Worm (Caenorhabditis elegans): ENCODE data around the gene K03B4.9.
"Not testable (repeated sequence)": the region's sequence is repeated elsewhere in the genome, so short reads cannot be mapped to it uniquely, and the experiment has no call there.

The K03B4.9 gene

DNA sequence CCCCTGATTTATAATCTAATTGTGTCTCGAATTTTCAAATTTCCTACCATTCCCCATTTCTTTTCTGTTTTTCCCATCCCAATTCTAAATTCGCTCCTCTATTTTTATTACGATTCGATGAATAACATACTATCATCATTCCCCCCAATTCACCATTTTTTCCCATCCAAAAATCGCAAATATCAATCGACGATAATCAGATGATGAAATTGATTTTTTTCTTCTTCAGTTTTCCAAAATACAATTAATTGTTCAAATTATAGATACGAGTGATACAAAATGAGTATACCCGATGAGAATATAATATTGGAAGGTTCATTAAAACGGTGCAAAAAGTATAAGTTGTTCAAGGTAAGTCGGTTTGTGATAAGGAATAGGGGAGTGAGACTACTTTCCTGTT lies 29.7 kb downstream of the K03B4.9 start, which contains the start of gene soc-1:
Gene soc-1, plus strand, starts transcription at position 262 of the 400 bp plus-strand sequence.
- no peak for TF ChIP-seq nhr-237 (tag; optimal IDR thresholded peaks at IDR 0.05)
- peak; percentile 76 for TF ChIP-seq ztf-7 (tag; optimal IDR thresholded peaks at IDR 0.05)
- TF ChIP-seq dve-1 (tag; optimal IDR thresholded peaks at IDR 0.05; ENCODE audit: insufficient read depth) = peak; percentile 8

DNA sequence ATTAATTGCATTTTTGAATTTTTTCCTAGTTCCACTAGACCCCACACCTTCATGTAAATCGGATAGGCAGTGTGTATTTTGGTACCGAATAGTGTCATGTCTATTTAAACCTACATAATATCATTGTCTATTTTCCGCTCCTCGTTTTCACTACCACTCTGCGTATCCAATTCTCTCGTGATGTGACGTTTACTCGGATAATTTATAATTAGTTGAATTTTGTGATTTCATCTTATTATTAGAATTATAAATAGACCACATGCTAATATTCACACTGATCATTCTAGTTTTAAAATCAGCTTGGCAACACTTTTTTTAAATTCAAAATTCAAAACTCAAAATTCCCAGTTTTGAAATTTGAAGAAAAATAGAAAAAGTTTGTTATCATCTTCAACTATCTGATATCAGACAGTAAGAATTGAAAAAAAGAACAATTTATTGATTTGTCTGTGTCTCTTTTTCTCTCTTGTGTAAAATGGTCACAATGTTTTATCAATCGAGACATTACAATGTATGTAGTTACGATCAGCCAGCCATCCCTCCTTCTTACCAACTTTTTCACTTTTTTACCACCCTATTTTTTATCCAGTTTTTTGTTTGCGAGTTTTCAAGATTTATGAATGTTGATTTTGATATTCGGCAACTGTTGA lies 31.8 kb downstream of the K03B4.9 start:
- peak; percentile 14 for TF ChIP-seq hlh-11 (tag; optimal IDR thresholded peaks at IDR 0.05)
- TF ChIP-seq pqm-1 (tag; optimal IDR thresholded peaks at IDR 0.05) = peak; percentile 49
- TF ChIP-seq daf-16 (GFP tag; optimal IDR thresholded peaks at IDR 0.05) = no peak
- peak; percentile 69 for TF ChIP-seq daf-16 (tag; optimal IDR thresholded peaks at IDR 0.05)
- TF ChIP-seq nhr-28 (tag; optimal IDR thresholded peaks at IDR 0.05) = peak; percentile 63
- TF ChIP-seq hlh-30 (tag; optimal IDR thresholded peaks at IDR 0.05; ENCODE audit: insufficient read depth) = peak; percentile 58
- TF ChIP-seq mxl-2 (GFP tag; conservative IDR thresholded peaks at IDR 0.05) = no peak
- peak; percentile 64 for TF ChIP-seq dve-1 (tag; optimal IDR thresholded peaks at IDR 0.05; ENCODE audit: insufficient read depth)
- TF ChIP-seq mep-1 (tag; optimal IDR thresholded peaks at IDR 0.05) = peak; percentile 23
- no peak for TF ChIP-seq fos-1 (tag; optimal IDR thresholded peaks at IDR 0.05)
- TF ChIP-seq dmd-8 (GFP tag; IDR thresholded peaks at IDR 0.05) = no peak

DNA sequence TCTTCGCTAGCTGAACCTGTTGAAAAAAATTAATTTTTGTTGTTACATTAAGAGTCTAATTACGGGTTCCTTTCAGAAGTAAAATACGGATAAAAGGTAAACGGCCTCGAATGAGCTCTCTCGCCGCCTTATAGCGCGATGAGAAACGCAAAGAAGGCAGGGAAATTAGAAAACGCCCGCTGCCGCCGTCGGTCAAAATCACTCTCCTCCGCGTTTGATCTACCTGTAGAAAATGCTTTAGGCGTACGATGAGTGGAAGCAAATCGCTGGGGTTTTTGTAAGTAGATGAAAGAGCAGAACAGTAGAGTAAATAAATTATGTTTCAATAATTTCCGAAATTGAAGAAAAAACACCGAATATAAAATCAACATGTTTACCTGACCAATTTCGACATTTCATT lies 35.2 kb downstream of the K03B4.9 start:
- TF ChIP-seq duxl-1 (tag; optimal IDR thresholded peaks at IDR 0.05; ENCODE audit: poor library complexity) (no peak), zip-11 (GFP tag; IDR thresholded peaks at IDR 0.05) (no peak), unc-130 (GFP tag; optimal IDR thresholded peaks at IDR 0.05) (no peak), ceh-20 (GFP tag; IDR thresholded peaks at IDR 0.05) (no peak), pha-4 (GFP tag; IDR thresholded peaks at IDR 0.05) (no peak), pha-4 (tag; optimal IDR thresholded peaks at IDR 0.05) (no peak), tra-1 (GFP tag; IDR thresholded peaks at IDR 0.05) (no peak), T26A8.4 (GFP tag; IDR thresholded peaks at IDR 0.05) (no peak), dmd-6 (GFP tag; IDR thresholded peaks at IDR 0.05) (no peak), mdl-1 (tag; optimal IDR thresholded peaks at IDR 0.05) (no peak), Y75B8A.6 (GFP tag; IDR thresholded peaks at IDR 0.05) (no peak), lsy-2 (tag; optimal IDR thresholded peaks at IDR 0.05) (no peak), php-3 (GFP tag; IDR thresholded peaks at IDR 0.05) (no peak)

DNA sequence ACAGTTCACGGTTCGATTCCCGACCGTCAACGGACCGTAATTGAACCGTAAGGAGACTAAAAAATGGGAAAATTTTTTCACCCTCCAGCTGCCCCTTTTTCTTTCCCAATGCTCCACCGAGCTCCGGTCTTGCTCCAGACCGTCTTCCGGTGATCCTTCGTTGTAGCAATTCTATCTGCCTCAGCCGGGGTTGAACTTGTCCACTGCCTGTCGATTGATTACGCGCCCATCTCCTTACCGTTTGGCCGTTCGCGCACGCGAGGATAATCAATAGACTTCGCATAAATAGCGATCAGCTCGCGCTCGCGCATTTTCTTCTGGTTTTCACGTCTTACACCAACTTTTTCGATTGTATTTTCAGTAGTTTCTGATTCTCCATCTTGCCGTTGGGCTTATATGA lies 39.6 kb downstream of the K03B4.9 start:
- TF ChIP-seq Y105C5A.15 (GFP tag; IDR thresholded peaks at IDR 0.05) (peak; percentile 83; the same call in 1 of the 2 replicates), nhr-41 (GFP tag; IDR thresholded peaks at IDR 0.05) (peak; percentile 64; the same call in 1 of the 2 replicates), T26A8.4 (GFP tag; IDR thresholded peaks at IDR 0.05) (0 out of 2 replicates have a peak, but pooled peaks have one; percentile 22), F44E2.7 (GFP tag; IDR thresholded peaks at IDR 0.05) (peak; percentile 87; the same call in 1 of the 2 replicates), set-16 (GFP tag; IDR thresholded peaks at IDR 0.05) (peak; percentile 58), ctbp-1 (GFP tag; IDR thresholded peaks at IDR 0.05) (0 out of 2 replicates have a peak, but pooled peaks have one; percentile 42), D1046.2 (GFP tag; IDR thresholded peaks at IDR 0.05) (0 out of 2 replicates have a peak, but pooled peaks have one; percentile 29), lin-38 (GFP tag; IDR thresholded peaks at IDR 0.05) (peak; percentile 77), Y75B8A.6 (GFP tag; IDR thresholded peaks at IDR 0.05) (0 out of 2 replicates have a peak, but pooled peaks have one; percentile 32), daf-8 (GFP tag; IDR thresholded peaks at IDR 0.05) (0 out of 2 replicates have a peak, but pooled peaks have one; percentile 29), mdt-29 (GFP tag; IDR thresholded peaks at IDR 0.05) (0 out of 2 replicates have a peak, but pooled peaks have one; percentile 28), dmd-6 (GFP tag; IDR thresholded peaks at IDR 0.05) (0 out of 2 replicates have a peak, but pooled peaks have one; percentile 16), egl-43 (GFP tag; IDR thresholded peaks at IDR 0.05) (peak; percentile 95), F26F4.8 (GFP tag; conservative IDR thresholded peaks at IDR 0.05) (peak; percentile 90; the same call in 1 of the 2 replicates), zfp-3 (GFP tag; conservative IDR thresholded peaks at IDR 0.05) (0 out of 2 replicates have a peak, but pooled peaks have one; percentile 21), tra-1 (GFP tag; IDR thresholded peaks at IDR 0.05) (0 out of 2 replicates have a peak, but pooled peaks have one; percentile 51), vab-7 (GFP tag; IDR thresholded peaks at IDR 0.05) (peak; percentile 79), dmd-9 (GFP tag; IDR thresholded peaks at IDR 0.05) (0 out of 2 replicates have a peak, but pooled peaks have one; percentile 5), saeg-2 (GFP tag; IDR thresholded peaks at IDR 0.05) (peak; percentile 55; the same call in 1 of the 2 replicates), lim-7 (GFP tag; IDR thresholded peaks at IDR 0.05) (peak; percentile 80), pha-4 (GFP tag; IDR thresholded peaks at IDR 0.05) (peak; percentile 79), snpc-1.2 (GFP tag; IDR thresholded peaks at IDR 0.05) (peak; percentile 82), ZK337.2 (GFP tag; IDR thresholded peaks at IDR 0.05) (peak; percentile 64; the same call in 1 of the 2 replicates)
- TF ChIP-seq pha-4 (tag; optimal IDR thresholded peaks at IDR 0.05) = not testable (repeated sequence)
